Worm (Caenorhabditis elegans) whole organism, L1 larva: Measurements from ENCODE around the gene xbx-1.
A peak's percentile ranks its signal among the peaks of the same experiment; 100 is the strongest.

Experiments used
- C04F5.9 ChIP-seq: sonication (generic microtip); optimal IDR thresholded peaks from 2 replicates; lab custom pipeline; 2016; ENCODE audit warnings: missing genetic modification characterization, missing compliant biosample characterization
- C16A3.4 ChIP-seq: fragments of 150-350 bp; optimal IDR thresholded peaks from 2 replicates; lab custom pipeline; 2014; ENCODE audit warnings: missing biosample characterization, missing genetic modification characterization
- F16B12.6 ChIP-seq: fragments of 150-350 bp; optimal IDR thresholded peaks from 2 replicates; lab custom pipeline; 2014; ENCODE audit warnings: missing biosample characterization, missing genetic modification characterization
- Y116A8C.19 ChIP-seq: sonication (generic microtip); optimal IDR thresholded peaks from 2 replicates; lab custom pipeline; 2016; ENCODE audit warnings: missing compliant biosample characterization, missing genetic modification characterization, borderline replicate concordance
- aha-1 ChIP-seq: fragments of 150-350 bp; optimal IDR thresholded peaks from 2 replicates; lab custom pipeline; 2014; ENCODE audit warnings: missing biosample characterization, missing genetic modification characterization
- alr-1 ChIP-seq: fragments of 200-800 bp; sonication (Bioruptor generic); optimal IDR thresholded peaks from 2 replicates; lab custom pipeline; 2018; ENCODE audit warnings: borderline replicate concordance, mild to moderate bottlenecking, missing genetic modification characterization, missing compliant biosample characterization
- aly-2 ChIP-seq: fragments of 150-350 bp; optimal IDR thresholded peaks from 2 replicates; lab custom pipeline; 2014; ENCODE audit warnings: missing biosample characterization, missing genetic modification characterization
- blmp-1 ChIP-seq: fragments of 150-350 bp; optimal IDR thresholded peaks from 2 replicates; lab custom pipeline; 2014; ENCODE audit warnings: missing biosample characterization, missing genetic modification characterization
- ceh-63 ChIP-seq: fragments of 200-800 bp; sonication (Bioruptor generic); optimal IDR thresholded peaks from 2 replicates; lab custom pipeline; 2018; ENCODE audit warnings: mild to moderate bottlenecking, missing genetic modification characterization, missing compliant biosample characterization
- ceh-8 ChIP-seq: fragments of 200-800 bp; sonication (Bioruptor generic); optimal IDR thresholded peaks from 2 replicates; lab custom pipeline; 2018; ENCODE audit warnings: mild to moderate bottlenecking, missing genetic modification characterization, moderate library complexity, missing compliant biosample characterization
- ceh-90 ChIP-seq: sonication (generic microtip); optimal IDR thresholded peaks from 2 replicates; lab custom pipeline; 2016; ENCODE audit warnings: missing genetic modification characterization, missing compliant biosample characterization
- ces-1 ChIP-seq: fragments of 150-350 bp; optimal IDR thresholded peaks from 2 replicates; lab custom pipeline; 2014; ENCODE audit warnings: missing biosample characterization, missing genetic modification reagents, missing genetic modification characterization
- dpl-1 ChIP-seq, 3 experiments: fragments of 150-350 bp in 2 of 3; sonication (generic microtip) in 1 of 3; optimal IDR thresholded peaks; 2 replicates each; lab custom pipeline; 2014 to 2017; ENCODE audit warnings: missing biosample characterization in 3 of 3, missing genetic modification characterization in 3 of 3, missing genetic modification reagents in 3 of 3
- dsc-1 ChIP-seq: sonication (generic microtip); optimal IDR thresholded peaks from 2 replicates; lab custom pipeline; 2016; ENCODE audit warnings: mild to moderate bottlenecking, missing genetic modification characterization, missing compliant biosample characterization
- efl-1 ChIP-seq, 4 experiments: fragments of 150-350 bp; optimal IDR thresholded peaks in 3 of 4; peaks in 1 of 4; 1 replicate in 1 of 4; 2 replicates in 3 of 4; lab custom pipeline; 2014; ENCODE audit warnings: missing biosample characterization in 2 of 4, missing genetic modification characterization in 2 of 4, missing genetic modification reagents in 2 of 4
- efl-3 ChIP-seq: fragments of 200-800 bp; sonication (Bioruptor generic); optimal IDR thresholded peaks from 2 replicates; lab custom pipeline; 2018; ENCODE audit warnings: mild to moderate bottlenecking, missing genetic modification characterization, missing compliant biosample characterization
- egl-13 ChIP-seq: sonication (generic microtip); optimal IDR thresholded peaks from 2 replicates; lab custom pipeline; 2016; ENCODE audit warnings: missing genotype, missing genetic modification reagents, missing genetic modification characterization, missing compliant biosample characterization
- ets-5 ChIP-seq: fragments of 200-800 bp; sonication (Bioruptor generic); IDR thresholded peaks from 2 replicates; pipeline ENCODE4 v1.3.6; 2022; ENCODE audit warnings: missing genetic modification characterization, missing compliant biosample characterization
- fkh-4 ChIP-seq: sonication (generic microtip); optimal IDR thresholded peaks from 2 replicates; lab custom pipeline; 2016; ENCODE audit warnings: missing compliant biosample characterization, missing genetic modification characterization, borderline replicate concordance
- fkh-8 ChIP-seq: sonication (generic microtip); optimal IDR thresholded peaks from 2 replicates; lab custom pipeline; 2016; ENCODE audit warnings: mild to moderate bottlenecking, missing genetic modification characterization, missing compliant biosample characterization
- fos-1 ChIP-seq: fragments of 150-350 bp; optimal IDR thresholded peaks from 2 replicates; lab custom pipeline; 2014; ENCODE audit warnings: missing biosample characterization, missing genetic modification characterization
- grh-1 ChIP-seq: fragments of 200-800 bp; sonication (Bioruptor generic); IDR thresholded peaks from 2 replicates; pipeline ENCODE4 v1.3.6; 2022; ENCODE audit warnings: missing genetic modification reagents, missing genetic modification characterization, missing compliant biosample characterization
- hlh-17 ChIP-seq: fragments of 200-800 bp; sonication (Bioruptor generic); optimal IDR thresholded peaks from 2 replicates; lab custom pipeline; 2018; ENCODE audit warnings: missing genetic modification characterization, mild to moderate bottlenecking, missing compliant biosample characterization, moderate library complexity, borderline replicate concordance
- hlh-4 ChIP-seq: sonication (generic microtip); optimal IDR thresholded peaks from 2 replicates; lab custom pipeline; 2016; ENCODE audit warnings: mild to moderate bottlenecking, missing genetic modification characterization, missing compliant biosample characterization
- hpl-2 ChIP-seq: fragments of 150-350 bp; optimal IDR thresholded peaks from 2 replicates; lab custom pipeline; 2014; ENCODE audit warnings: missing biosample characterization, missing genetic modification reagents, missing genetic modification characterization
- lin-13 ChIP-seq: fragments of 150-350 bp; optimal IDR thresholded peaks from 2 replicates; lab custom pipeline; 2014; ENCODE audit warnings: missing biosample characterization, missing genetic modification reagents, missing genetic modification characterization
- lin-14 ChIP-seq: fragments of 200-800 bp; sonication (Bioruptor generic); optimal IDR thresholded peaks from 2 replicates; lab custom pipeline; 2018; ENCODE audit warnings: mild to moderate bottlenecking, missing genetic modification characterization, moderate library complexity, missing compliant biosample characterization
- lin-15B ChIP-seq: fragments of 150-350 bp; sonication (generic microtip); optimal IDR thresholded peaks from 3 replicates; lab custom pipeline; 2014; ENCODE audit warnings: missing biosample characterization, missing genetic modification characterization
- lin-39 ChIP-seq: fragments of 150-350 bp; optimal IDR thresholded peaks from 2 replicates; lab custom pipeline; 2014; ENCODE audit warnings: missing biosample characterization, missing genetic modification reagents, missing genetic modification characterization
- mep-1 ChIP-seq: fragments of 150-350 bp; optimal IDR thresholded peaks from 2 replicates; lab custom pipeline; 2014; ENCODE audit warnings: missing biosample characterization, missing genetic modification characterization
- nhr-19 ChIP-seq: fragments of 200-800 bp; sonication (Bioruptor generic); conservative IDR thresholded peaks from 2 replicates; pipeline ENCODE4 v1.3.6; 2022; ENCODE audit warnings: missing genetic modification characterization, missing compliant biosample characterization
- nhr-20 ChIP-seq: sonication (generic microtip); optimal IDR thresholded peaks from 2 replicates; lab custom pipeline; 2016; ENCODE audit warnings: mild to moderate bottlenecking, missing genetic modification characterization, missing compliant biosample characterization
- nhr-237 ChIP-seq: fragments of 150-350 bp; optimal IDR thresholded peaks from 2 replicates; lab custom pipeline; 2014; ENCODE audit warnings: missing biosample characterization, missing genetic modification characterization
- nhr-47 ChIP-seq: sonication (generic microtip); optimal IDR thresholded peaks from 2 replicates; lab custom pipeline; 2016; ENCODE audit warnings: mild to moderate bottlenecking, missing genetic modification characterization, moderate library complexity, missing compliant biosample characterization
- nhr-76 ChIP-seq: sonication (generic microtip); optimal IDR thresholded peaks from 2 replicates; lab custom pipeline; 2017; ENCODE audit warnings: missing biosample characterization, missing genetic modification characterization
- nhr-84 ChIP-seq: sonication (generic microtip); optimal IDR thresholded peaks from 2 replicates; lab custom pipeline; 2017; ENCODE audit warnings: missing biosample characterization, missing genetic modification characterization
- nhr-85 ChIP-seq: sonication (generic microtip); peaks from one replicate; lab custom pipeline; 2016; ENCODE audit warnings: missing genetic modification characterization, inconsistent platforms, missing compliant biosample characterization
- nhr-90 ChIP-seq: sonication (generic microtip); optimal IDR thresholded peaks from 2 replicates; lab custom pipeline; 2016; ENCODE audit warnings: mild to moderate bottlenecking, missing genetic modification characterization, missing compliant biosample characterization; ENCODE audit not compliant: poor library complexity
- pax-3 ChIP-seq: fragments of 200-800 bp; sonication (Bioruptor generic); optimal IDR thresholded peaks from 2 replicates; lab custom pipeline; 2018; ENCODE audit warnings: mild to moderate bottlenecking, missing genetic modification characterization, moderate library complexity, missing compliant biosample characterization
- rnt-1 ChIP-seq: sonication (generic microtip); optimal IDR thresholded peaks from 2 replicates; lab custom pipeline; 2016; ENCODE audit warnings: mild to moderate bottlenecking, missing genetic modification characterization, moderate library complexity, missing compliant biosample characterization
- skn-1 ChIP-seq: fragments of 150-350 bp; optimal IDR thresholded peaks from 2 replicates; lab custom pipeline; 2014; ENCODE audit warnings: missing biosample characterization, missing genetic modification characterization
- snu-23 ChIP-seq: sonication (generic microtip); optimal IDR thresholded peaks from 2 replicates; lab custom pipeline; 2016; ENCODE audit warnings: missing genetic modification characterization, missing compliant biosample characterization
- sox-4 ChIP-seq: sonication (generic microtip); optimal IDR thresholded peaks from 2 replicates; lab custom pipeline; 2016; ENCODE audit warnings: missing genetic modification characterization, missing compliant biosample characterization
- sptf-1 ChIP-seq: fragments of 150-350 bp; optimal IDR thresholded peaks from 2 replicates; lab custom pipeline; 2014; ENCODE audit warnings: missing biosample characterization, missing genetic modification characterization
- sup-37 ChIP-seq: fragments of 200-800 bp; sonication (Bioruptor generic); optimal IDR thresholded peaks from 2 replicates; lab custom pipeline; 2018; ENCODE audit warnings: mild to moderate bottlenecking, missing genetic modification characterization, missing compliant biosample characterization
- unc-30 ChIP-seq: sonication (generic microtip); optimal IDR thresholded peaks from 2 replicates; lab custom pipeline; 2017; ENCODE audit warnings: missing biosample characterization, missing genetic modification characterization
- unc-62 ChIP-seq: fragments of 150-350 bp; optimal IDR thresholded peaks from 2 replicates; lab custom pipeline; 2014; ENCODE audit warnings: missing biosample characterization, missing genetic modification reagents, missing genetic modification characterization
- unc-98 ChIP-seq: fragments of 200-800 bp; sonication (Bioruptor generic); IDR thresholded peaks from 2 replicates; pipeline ENCODE4 v1.3.6; 2022; ENCODE audit warnings: missing genetic modification characterization, missing compliant biosample characterization
- xbp-1 ChIP-seq: sonication (generic microtip); optimal IDR thresholded peaks from 2 replicates; lab custom pipeline; 2016; ENCODE audit warnings: missing genetic modification characterization, missing compliant biosample characterization
- ztf-11 ChIP-seq, 2 experiments: sonication (generic microtip); optimal IDR thresholded peaks; 2 replicates each; lab custom pipeline; 2016 to 2017; ENCODE audit warnings: missing genetic modification characterization in 2 of 2, missing biosample characterization in 1 of 2, missing compliant biosample characterization in 1 of 2

xbx-1 gene

ce11 chrV:14984593-14984992 lies 4.6 kb downstream of the xbx-1 start, which contains the start of gene F02D8.4:
F02D8.4 (plus strand) TSS chrV:14984893.
- TF ChIP-seq rnt-1 (tag; lab: Kevin White, UChicago) (peak; percentile 29), blmp-1 (peak; percentile 44), ceh-63 (GFP tag; lab: Kevin White, UChicago) (no peak), efl-1 (optimal IDR thresholded peaks at IDR 0.05; lab: Kevin White, UChicago) (no peak), efl-1 (GFP tag; optimal IDR thresholded peaks at IDR 0.05 in 1 of 2; lab: Kevin White, UChicago) (peak in 1 of 2 experiments; percentile 51)

ce11 chrV:14990843-14991242 lies 10.8 kb downstream of the xbx-1 start, which contains the start of the genes cdt-2 and T01C3.2:
cdt-2 (minus strand) TSS chrV:14991126.
T01C3.2 (plus strand) TSS chrV:14991168.
- TF ChIP-seq unc-62 (GFP tag; lab: Kevin White, UChicago), result no peak
- TF ChIP-seq C16A3.4 (tag; lab: Kevin White, UChicago), result peak; percentile 18
- peak; percentile 23 for TF ChIP-seq skn-1
- no peak for TF ChIP-seq C04F5.9 (tag; lab: Kevin White, UChicago)
- TF ChIP-seq ceh-8 (GFP tag; lab: Kevin White, UChicago), result no peak
- TF ChIP-seq nhr-85 (tag; lab: Kevin White, UChicago), result peak; percentile 4
- TF ChIP-seq Y116A8C.19 (tag; lab: Kevin White, UChicago), result no peak
- peak; percentile 25 for TF ChIP-seq dsc-1
- TF ChIP-seq lin-14, result no peak
- TF ChIP-seq lin-39, result no peak
- peak; percentile 56 for TF ChIP-seq snu-23 (GFP tag; lab: Kevin White, UChicago)
- TF ChIP-seq nhr-84 (tag; lab: Kevin White, UChicago), result no peak
- TF ChIP-seq egl-13 (tag; lab: Kevin White, UChicago), result no peak
- TF ChIP-seq nhr-76 (tag; lab: Kevin White, UChicago), result no peak
- no peak for TF ChIP-seq pax-3 (tag; lab: Kevin White, UChicago)
- TF ChIP-seq sup-37 (GFP tag; lab: Kevin White, UChicago), result no peak
- TF ChIP-seq aly-2 (tag; lab: Kevin White, UChicago), result no peak
- TF ChIP-seq efl-3 (GFP tag; lab: Kevin White, UChicago), result no peak
- no peak for TF ChIP-seq aha-1
- TF ChIP-seq fkh-4 (tag; lab: Kevin White, UChicago), result no peak
- peak; percentile 33 for TF ChIP-seq xbp-1 (tag; lab: Kevin White, UChicago)
- peak; percentile 17 for TF ChIP-seq F16B12.6 (tag; lab: Kevin White, UChicago)
- peak; percentile 40 for TF ChIP-seq rnt-1 (tag; lab: Kevin White, UChicago)
- TF ChIP-seq ceh-90, result no peak
- no peak for TF ChIP-seq ets-5
- no peak for TF ChIP-seq hpl-2
- no peak for TF ChIP-seq grh-1 (GFP tag; lab: Robert Waterston, UW)
- peak; percentile 9; the same call in 1 of the 2 replicates for TF ChIP-seq nhr-19 (GFP tag; lab: Robert Waterston, UW)
- no peak for TF ChIP-seq fkh-8 (tag; lab: Kevin White, UChicago)
- peak; percentile 35 for TF ChIP-seq nhr-20 (tag; lab: Kevin White, UChicago)
- no peak for TF ChIP-seq nhr-237
- TF ChIP-seq nhr-47 (tag; lab: Kevin White, UChicago), result peak; percentile 48
- no peak for TF ChIP-seq ces-1 (GFP tag; lab: Kevin White, UChicago)
- no peak for TF ChIP-seq sox-4
- peak; percentile 24 for TF ChIP-seq lin-15B (tag; lab: Kevin White, UChicago)
- TF ChIP-seq lin-13 (GFP tag; lab: Kevin White, UChicago), result no peak
- TF ChIP-seq mep-1 (tag; lab: Kevin White, UChicago), result no peak
- no peak for TF ChIP-seq alr-1 (tag; lab: Kevin White, UChicago)
- TF ChIP-seq hlh-4, result no peak
- TF ChIP-seq fos-1 (tag; lab: Kevin White, UChicago), result no peak
- TF ChIP-seq nhr-90 (tag; lab: Kevin White, UChicago), result peak; percentile 16
- TF ChIP-seq dpl-1 (GFP tag; optimal IDR thresholded peaks at IDR 0.05; lab: Kevin White, UChicago), result peak; percentile 76 to 89 (median 85)
- TF ChIP-seq unc-30, result no peak
- TF ChIP-seq hlh-17 (GFP tag; lab: Kevin White, UChicago), result no peak
- TF ChIP-seq unc-98 (GFP tag; lab: Robert Waterston, UW), result no peak
- no peak for TF ChIP-seq ztf-11 (tag; optimal IDR thresholded peaks at IDR 0.05; lab: Kevin White, UChicago)
- TF ChIP-seq sptf-1, result no peak
- peak; percentile 26 to 86 for TF ChIP-seq efl-1 (optimal IDR thresholded peaks at IDR 0.05; lab: Kevin White, UChicago)
- peak; percentile 87 to 98 for TF ChIP-seq efl-1 (GFP tag; optimal IDR thresholded peaks at IDR 0.05 in 1 of 2; lab: Kevin White, UChicago)
